Worm (Caenorhabditis elegans) whole organism, L4 larva: ENCODE data around the gene col-129.
A peak's percentile ranks its signal among the peaks of the same experiment; 100 is the strongest.

Source experiments
- D1046.2 ChIP-seq: fragments of 200-800 bp; sonication (Bioruptor generic); IDR thresholded peaks from 2 replicates; pipeline ENCODE4 v1.3.6; 2022; ENCODE audit warnings: missing genetic modification characterization, missing compliant biosample characterization
- F10B5.3 ChIP-seq: sonication (generic microtip); optimal IDR thresholded peaks from 2 replicates; lab custom pipeline; 2016; ENCODE audit warnings: mild to moderate bottlenecking, missing genetic modification characterization, missing compliant biosample characterization
- F26F4.8 ChIP-seq: fragments of 200-800 bp; sonication (Bioruptor generic); conservative IDR thresholded peaks from 2 replicates; pipeline ENCODE4 v1.3.6; 2022; ENCODE audit warnings: missing genetic modification characterization, missing compliant biosample characterization
- F37D6.2 ChIP-seq: sonication (generic microtip); optimal IDR thresholded peaks from 2 replicates; lab custom pipeline; 2016; ENCODE audit warnings: mild to moderate bottlenecking, missing genetic modification characterization, missing compliant biosample characterization
- F44E2.7 ChIP-seq: fragments of 200-800 bp; sonication (Bioruptor generic); IDR thresholded peaks from 2 replicates; pipeline ENCODE4 v2.1.2; 2022; ENCODE audit warnings: missing genetic modification characterization, missing compliant biosample characterization
- F49E8.2 ChIP-seq: sonication (generic microtip); optimal IDR thresholded peaks from 2 replicates; lab custom pipeline; 2016; ENCODE audit warnings: missing compliant biosample characterization, mild to moderate bottlenecking, missing genetic modification characterization, borderline replicate concordance
- R02D3.7 ChIP-seq: fragments of 150-350 bp; sonication (generic microtip); optimal IDR thresholded peaks from 3 replicates; lab custom pipeline; 2014; ENCODE audit warnings: missing biosample characterization, missing genetic modification characterization
- T26A8.4 ChIP-seq: fragments of 200-800 bp; sonication (Bioruptor generic); IDR thresholded peaks from 2 replicates; pipeline ENCODE4 v1.3.6; 2022; ENCODE audit warnings: missing genetic modification characterization, missing compliant biosample characterization
- Y105C5A.15 ChIP-seq: fragments of 200-800 bp; sonication (Bioruptor generic); IDR thresholded peaks from 2 replicates; pipeline ENCODE4 v1.3.6; 2022; ENCODE audit warnings: missing genetic modification characterization, missing compliant biosample characterization
- Y5F2A.4 ChIP-seq: fragments of 200-800 bp; sonication (Bioruptor generic); optimal IDR thresholded peaks from 2 replicates; lab custom pipeline; 2018; ENCODE audit warnings: mild to moderate bottlenecking, missing genetic modification characterization, missing compliant biosample characterization
- ama-1 ChIP-seq: fragments of 150-350 bp; optimal IDR thresholded peaks from 2 replicates; lab custom pipeline; 2014; ENCODE audit warnings: inconsistent platforms, mixed read lengths
- ceh-28 ChIP-seq: fragments of 150-350 bp; optimal IDR thresholded peaks from 2 replicates; lab custom pipeline; 2014; ENCODE audit warnings: missing biosample characterization, missing genetic modification reagents, missing genetic modification characterization
- ceh-44 ChIP-seq: fragments of 200-800 bp; sonication (Bioruptor generic); IDR thresholded peaks from 2 replicates; pipeline ENCODE4 v1.3.6; 2022; ENCODE audit warnings: missing genetic modification reagents, missing genetic modification characterization, missing compliant biosample characterization
- ctbp-1 ChIP-seq: fragments of 200-800 bp; sonication (Bioruptor generic); IDR thresholded peaks from 2 replicates; pipeline ENCODE4 v1.3.6; 2022; ENCODE audit warnings: missing genetic modification reagents, missing genetic modification characterization, missing compliant biosample characterization
- daf-12 ChIP-seq: fragments of 150-350 bp; optimal IDR thresholded peaks from 2 replicates; lab custom pipeline; 2014; ENCODE audit warnings: missing biosample characterization, missing genetic modification reagents, missing genetic modification characterization
- dmd-6 ChIP-seq: fragments of 200-800 bp; sonication (Bioruptor generic); IDR thresholded peaks from 2 replicates; pipeline ENCODE4 v1.3.6; 2022; ENCODE audit warnings: missing genetic modification reagents, missing genetic modification characterization, missing compliant biosample characterization
- dmd-9 ChIP-seq: fragments of 200-800 bp; sonication (Bioruptor generic); IDR thresholded peaks from 2 replicates; pipeline ENCODE4 v1.3.6; 2022; ENCODE audit warnings: missing genetic modification reagents, missing genetic modification characterization, missing compliant biosample characterization
- dve-1 ChIP-seq: sonication (generic microtip); optimal IDR thresholded peaks from 2 replicates; lab custom pipeline; 2017; ENCODE audit warnings: antibody characterized with exemption, mild to moderate bottlenecking, missing genetic modification characterization, missing compliant biosample characterization; ENCODE audit not compliant: insufficient read depth
- fkh-10 ChIP-seq: fragments of 150-350 bp; optimal IDR thresholded peaks from 2 replicates; lab custom pipeline; 2014; ENCODE audit warnings: missing biosample characterization, missing genetic modification reagents, missing genetic modification characterization
- fos-1 ChIP-seq: fragments of 150-350 bp; optimal IDR thresholded peaks from 2 replicates; lab custom pipeline; 2014; ENCODE audit warnings: missing biosample characterization, missing genetic modification characterization
- gei-8 ChIP-seq: fragments of 200-800 bp; sonication (Bioruptor generic); optimal IDR thresholded peaks from 2 replicates; lab custom pipeline; 2018; ENCODE audit warnings: mild to moderate bottlenecking, missing genetic modification characterization, missing compliant biosample characterization
- hif-1 ChIP-seq, 2 experiments: sonication (generic microtip); optimal IDR thresholded peaks; 2 replicates each; lab custom pipeline; 2016 to 2017; ENCODE audit warnings: missing compliant biosample characterization in 2 of 2, missing genetic modification characterization in 2 of 2, missing genetic modification reagents in 2 of 2, missing genotype in 2 of 2, mild to moderate bottlenecking in 1 of 2
- hmg-1.1 ChIP-seq: fragments of 200-800 bp; sonication (Bioruptor generic); IDR thresholded peaks from 2 replicates; pipeline ENCODE4 v1.3.6; 2022; ENCODE audit warnings: missing genetic modification reagents, missing genetic modification characterization, missing compliant biosample characterization
- lin-15B ChIP-seq: fragments of 150-350 bp; sonication (generic microtip); optimal IDR thresholded peaks from 3 replicates; lab custom pipeline; 2014; ENCODE audit warnings: missing biosample characterization, missing genetic modification characterization
- lin-29 ChIP-seq: fragments of 200-800 bp; sonication (Bioruptor generic); IDR thresholded peaks from 2 replicates; pipeline ENCODE4 v1.3.6; 2022; ENCODE audit warnings: missing genetic modification reagents, missing genetic modification characterization, missing compliant biosample characterization
- lir-3 ChIP-seq: sonication (generic microtip); optimal IDR thresholded peaks from 2 replicates; lab custom pipeline; 2016; ENCODE audit warnings: mild to moderate bottlenecking, missing genetic modification characterization, missing compliant biosample characterization
- madf-5 ChIP-seq, 2 experiments: fragments of 200-800 bp; sonication (Bioruptor generic); IDR thresholded peaks; 2 replicates each; pipeline ENCODE4 v1.3.6; 2022; ENCODE audit warnings: missing compliant biosample characterization in 2 of 2, missing genetic modification characterization in 2 of 2
- madf-9 ChIP-seq: fragments of 200-800 bp; sonication (Bioruptor generic); conservative IDR thresholded peaks from 2 replicates; pipeline ENCODE4 v1.3.6; 2022; ENCODE audit warnings: missing genetic modification reagents, missing genetic modification characterization, missing compliant biosample characterization
- mes-2 ChIP-seq: sonication (generic microtip); optimal IDR thresholded peaks from 2 replicates; lab custom pipeline; 2016; ENCODE audit warnings: missing genotype, mild to moderate bottlenecking, missing genetic modification characterization, missing compliant biosample characterization; ENCODE audit not compliant: poor library complexity, severe bottlenecking
- mxl-2 ChIP-seq: fragments of 200-800 bp; sonication (Bioruptor generic); conservative IDR thresholded peaks from 2 replicates; pipeline ENCODE4 v1.3.6; 2022; ENCODE audit warnings: missing genetic modification reagents, missing genetic modification characterization, missing compliant biosample characterization
- mxl-3 ChIP-seq: fragments of 200-800 bp; sonication (Bioruptor generic); optimal IDR thresholded peaks from 2 replicates; lab custom pipeline; 2018; ENCODE audit warnings: mild to moderate bottlenecking, missing genetic modification characterization, missing compliant biosample characterization
- nhr-11 ChIP-seq: fragments of 150-350 bp; optimal IDR thresholded peaks from 2 replicates; lab custom pipeline; 2014; ENCODE audit warnings: missing biosample characterization, missing genetic modification characterization
- nhr-237 ChIP-seq: sonication (generic microtip); optimal IDR thresholded peaks from 2 replicates; lab custom pipeline; 2017; ENCODE audit warnings: missing biosample characterization, missing genetic modification characterization
- nhr-25 ChIP-seq: sonication (generic microtip); optimal IDR thresholded peaks from 2 replicates; lab custom pipeline; 2017; ENCODE audit warnings: missing genetic modification characterization, mild to moderate bottlenecking, missing compliant biosample characterization, antibody characterized with exemption, moderate library complexity, borderline replicate concordance; ENCODE audit not compliant: insufficient read depth
- nhr-41 ChIP-seq: fragments of 200-800 bp; sonication (Bioruptor generic); IDR thresholded peaks from 2 replicates; pipeline ENCODE4 v1.3.6; 2022; ENCODE audit warnings: missing genetic modification reagents, missing genetic modification characterization, missing compliant biosample characterization
- nhr-6 ChIP-seq: fragments of 150-350 bp; optimal IDR thresholded peaks from 2 replicates; lab custom pipeline; 2014; ENCODE audit warnings: missing biosample characterization, missing genetic modification characterization
- nhr-76 ChIP-seq: fragments of 150-350 bp; optimal IDR thresholded peaks from 2 replicates; lab custom pipeline; 2014; ENCODE audit warnings: missing biosample characterization, missing genetic modification characterization
- saeg-2 ChIP-seq: fragments of 200-800 bp; sonication (Bioruptor generic); IDR thresholded peaks from 2 replicates; pipeline ENCODE4 v1.3.6; 2022; ENCODE audit warnings: missing genetic modification reagents, missing genetic modification characterization, missing compliant biosample characterization
- sdz-12 ChIP-seq: fragments of 200-800 bp; sonication (Bioruptor generic); optimal IDR thresholded peaks from 2 replicates; lab custom pipeline; 2018; ENCODE audit warnings: mild to moderate bottlenecking, missing genetic modification characterization, missing compliant biosample characterization
- set-16 ChIP-seq: fragments of 200-800 bp; sonication (Bioruptor generic); IDR thresholded peaks from 2 replicates; pipeline ENCODE4 v1.3.6; 2022; ENCODE audit warnings: missing genetic modification reagents, missing genetic modification characterization, missing compliant biosample characterization
- tag-97 ChIP-seq: fragments of 200-800 bp; sonication (Bioruptor generic); IDR thresholded peaks from 2 replicates; pipeline ENCODE4 v1.3.6; 2022; ENCODE audit warnings: missing genetic modification characterization, missing compliant biosample characterization
- tra-1 ChIP-seq: fragments of 200-800 bp; sonication (Bioruptor generic); IDR thresholded peaks from 2 replicates; pipeline ENCODE4 v1.3.6; 2022; ENCODE audit warnings: missing genetic modification reagents, missing genetic modification characterization, missing compliant biosample characterization
- unc-39 ChIP-seq: sonication (generic microtip); optimal IDR thresholded peaks from 2 replicates; lab custom pipeline; 2017; ENCODE audit warnings: missing biosample characterization, missing genetic modification characterization
- vab-7 ChIP-seq: fragments of 200-800 bp; sonication (Bioruptor generic); IDR thresholded peaks from 2 replicates; pipeline ENCODE4 v1.3.6; 2022; ENCODE audit warnings: missing genetic modification reagents, missing genetic modification characterization, missing compliant biosample characterization
- zfp-2 ChIP-seq: sonication (generic microtip); optimal IDR thresholded peaks from 2 replicates; lab custom pipeline; 2016; ENCODE audit warnings: mild to moderate bottlenecking, missing genetic modification characterization, missing compliant biosample characterization
- zfp-3 ChIP-seq: fragments of 200-800 bp; sonication (Bioruptor generic); conservative IDR thresholded peaks from 2 replicates; pipeline ENCODE4 v1.3.6; 2022; ENCODE audit warnings: missing genetic modification reagents, missing genetic modification characterization, missing compliant biosample characterization
- ztf-11 ChIP-seq: fragments of 150-350 bp; optimal IDR thresholded peaks from 2 replicates; lab custom pipeline; 2014; ENCODE audit warnings: missing biosample characterization, missing genetic modification characterization
- ztf-7 ChIP-seq: fragments of 150-350 bp; optimal IDR thresholded peaks from 2 replicates; lab custom pipeline; 2014; ENCODE audit warnings: missing biosample characterization, missing genetic modification characterization

col-129 gene

DNA sequence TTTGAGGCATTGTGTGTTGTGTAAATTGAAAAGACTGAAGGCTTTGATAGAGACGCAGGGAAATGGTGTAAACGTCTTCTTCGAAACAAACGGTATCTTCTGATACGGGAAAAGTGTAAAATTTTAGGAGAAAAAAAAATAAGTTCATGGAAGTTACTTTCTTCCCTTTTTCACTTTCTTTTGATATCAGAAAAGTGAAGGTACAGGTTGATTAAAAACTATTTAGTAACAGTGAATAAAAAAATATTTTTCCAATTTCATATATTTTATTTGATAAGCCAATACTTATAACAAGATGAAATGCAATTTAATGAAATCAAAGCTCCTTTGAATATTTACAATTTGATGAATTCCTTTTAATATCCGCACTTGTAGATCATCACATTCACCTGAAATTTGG lies at the start of gene col-129:
TSS of gene col-129 (minus strand) at position 101 of the 400 bp plus-strand sequence.
- no peak for TF ChIP-seq mxl-2
- no peak for TF ChIP-seq R02D3.7
- no peak for TF ChIP-seq saeg-2
- TF ChIP-seq nhr-11 (tag; lab: Kevin White, UChicago) = no peak
- TF ChIP-seq dmd-9 (GFP tag; lab: Robert Waterston, UW) = no peak
- no peak for TF ChIP-seq nhr-41 (GFP tag; lab: Robert Waterston, UW)
- TF ChIP-seq fkh-10 (GFP tag; lab: Kevin White, UChicago) = no peak
- no peak for TF ChIP-seq lir-3 (tag; lab: Kevin White, UChicago)
- no peak for TF ChIP-seq mxl-3 (GFP tag; lab: Kevin White, UChicago)
- no peak for TF ChIP-seq tag-97 (GFP tag; lab: Robert Waterston, UW)
- TF ChIP-seq F44E2.7 = no peak
- TF ChIP-seq zfp-3 = no peak
- TF ChIP-seq D1046.2 (GFP tag; lab: Robert Waterston, UW) = no peak
- TF ChIP-seq tra-1 (GFP tag; lab: Robert Waterston, UW) = no peak
- TF ChIP-seq lin-15B (tag; lab: Kevin White, UChicago) = no peak
- TF ChIP-seq Y105C5A.15 (GFP tag; lab: Robert Waterston, UW) = no peak
- no peak for TF ChIP-seq dve-1
- no peak for TF ChIP-seq Y5F2A.4 (GFP tag; lab: Kevin White, UChicago)

ce11 chrIV:12157915-12158314 lies 47.7 kb upstream of the col-129 start:
- TF ChIP-seq nhr-76 (no peak), mxl-3 (GFP tag; lab: Kevin White, UChicago) (peak; percentile 25), nhr-237 (no peak), ceh-28 (tag; lab: Kevin White, UChicago) (no peak), dmd-6 (GFP tag; lab: Robert Waterston, UW) (no peak), vab-7 (GFP tag; lab: Robert Waterston, UW) (no peak), hmg-1.1 (GFP tag; lab: Robert Waterston, UW) (0 out of 2 replicates have a peak, but pooled peaks have one; percentile 29), ctbp-1 (GFP tag; lab: Robert Waterston, UW) (no peak), madf-9 (GFP tag; lab: Robert Waterston, UW) (no peak), sdz-12 (GFP tag; lab: Kevin White, UChicago) (no peak), ztf-7 (tag; lab: Kevin White, UChicago) (no peak), tag-97 (GFP tag; lab: Robert Waterston, UW) (no peak), fos-1 (no peak), hif-1 (tag; optimal IDR thresholded peaks at IDR 0.05; lab: Kevin White, UChicago) (no peak), T26A8.4 (GFP tag; lab: Robert Waterston, UW) (no peak), fkh-10 (GFP tag; lab: Kevin White, UChicago) (no peak), ceh-44 (no peak), ama-1 (lab: Kevin White, UChicago) (no peak), ztf-11 (tag; lab: Kevin White, UChicago) (no peak), saeg-2 (no peak), F37D6.2 (tag; lab: Kevin White, UChicago) (no peak), nhr-25 (tag; lab: Kevin White, UChicago) (no peak), gei-8 (GFP tag; lab: Kevin White, UChicago) (no peak), nhr-6 (tag; lab: Kevin White, UChicago) (peak; percentile 20), F10B5.3 (tag; lab: Kevin White, UChicago) (no peak), F49E8.2 (no peak), zfp-2 (no peak), daf-12 (tag; lab: Kevin White, UChicago) (no peak), unc-39 (tag; lab: Kevin White, UChicago) (no peak), lin-29 (GFP tag; lab: Robert Waterston, UW) (no peak), F26F4.8 (no peak), set-16 (no peak), mes-2 (peak; percentile 6), madf-5 (GFP tag; IDR thresholded peaks at IDR 0.05; lab: Robert Waterston, UW) (no peak)
